Worm (Caenorhabditis elegans): ENCODE results near the gene mes-6.

ce11 chrIV:8519949-8520348 is 8.9 kb downstream of the mes-6 start:
- TF ChIP-seq lsy-2 (tag; optimal IDR thresholded peaks at IDR 0.05) (no peak), elt-1 (tag; optimal IDR thresholded peaks at IDR 0.05) (no peak), zag-1 (tag; optimal IDR thresholded peaks at IDR 0.05) (no peak), aly-2 (tag; optimal IDR thresholded peaks at IDR 0.05) (no peak), F13H6.1 (tag; optimal IDR thresholded peaks at IDR 0.05) (no peak), mbf-1 (tag; optimal IDR thresholded peaks at IDR 0.05) (no peak)
